Worm (Caenorhabditis elegans): ENCODE data around the gene F55H2.8.
A peak's percentile ranks its signal among the peaks of the same experiment; 100 is the strongest.

DNA sequence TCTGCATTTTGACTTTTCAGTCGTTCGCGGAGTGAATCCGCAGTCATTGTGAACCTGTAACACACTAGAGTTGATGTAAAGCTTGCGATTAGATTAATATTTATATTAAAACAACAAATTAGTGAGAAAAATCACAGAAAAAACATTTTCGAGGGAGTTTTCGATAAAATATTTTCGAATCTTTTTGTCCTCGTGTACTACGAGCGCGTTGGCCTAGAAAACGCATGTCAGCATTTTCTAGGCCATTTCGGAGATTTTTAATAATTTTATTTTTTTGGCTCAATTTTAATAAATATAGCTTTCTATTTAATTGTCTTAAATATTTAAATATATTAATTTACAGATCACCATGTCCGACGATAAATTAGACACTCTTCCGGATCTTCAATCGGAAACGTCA lies 48.2 kb upstream of the F55H2.8 start, which contains the start of gene B0464.9:
- no peak for TF ChIP-seq snpc-4 (tag; optimal IDR thresholded peaks at IDR 0.05)
- TF ChIP-seq jun-1 (tag; optimal IDR thresholded peaks at IDR 0.05): no peak
- TF ChIP-seq D1046.2 (GFP tag; IDR thresholded peaks at IDR 0.05): no peak
- TF ChIP-seq unc-62 (GFP tag; optimal IDR thresholded peaks at IDR 0.05 in 1 of 2): no peak
- no peak for TF ChIP-seq unc-62 (tag; optimal IDR thresholded peaks at IDR 0.05)
- no peak for TF ChIP-seq sdz-12 (GFP tag; optimal IDR thresholded peaks at IDR 0.05)
- no peak for TF ChIP-seq fkh-10 (GFP tag; optimal IDR thresholded peaks at IDR 0.05)
- no peak for TF ChIP-seq ztf-11 (tag; optimal IDR thresholded peaks at IDR 0.05)
- peak; percentile 78 for TF ChIP-seq dpl-1 (GFP tag; optimal IDR thresholded peaks at IDR 0.05)
- TF ChIP-seq lin-15B (tag; optimal IDR thresholded peaks at IDR 0.05): no peak
- no peak for TF ChIP-seq pha-4 (GFP tag; IDR thresholded peaks at IDR 0.05)
- no peak for TF ChIP-seq pha-4 (tag; optimal IDR thresholded peaks at IDR 0.05)
- no peak for TF ChIP-seq Y75B8A.6 (GFP tag; IDR thresholded peaks at IDR 0.05)
- TF ChIP-seq ces-1 (GFP tag; optimal IDR thresholded peaks at IDR 0.05): no peak
- no peak for TF ChIP-seq mdl-1 (tag; optimal IDR thresholded peaks at IDR 0.05)
- TF ChIP-seq hlh-11 (tag; optimal IDR thresholded peaks at IDR 0.05): peak; percentile 16
